Worm (Caenorhabditis elegans): ENCODE measurements around the gene alh-13.

DNA sequence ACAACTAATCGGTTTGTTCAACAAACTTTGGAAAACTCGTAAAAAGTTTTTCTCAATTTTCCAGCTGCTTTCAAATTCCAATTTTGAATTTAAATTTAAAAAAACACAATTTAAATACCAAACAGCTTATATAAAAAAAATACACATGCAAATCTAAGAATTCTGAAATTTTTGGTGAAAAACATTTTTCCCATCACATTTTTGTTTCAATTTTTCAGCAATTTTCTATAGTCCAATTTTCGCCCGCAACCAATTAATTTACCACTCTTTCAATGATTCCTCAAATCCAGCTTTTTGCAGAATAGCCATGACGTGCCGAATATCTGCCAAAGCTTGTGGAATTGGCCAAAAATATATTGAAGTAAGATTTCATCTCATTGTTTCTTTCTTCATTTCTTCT lies 20.4 kb upstream of the alh-13 start, which contains the start of gene cept-1:
- TF ChIP-seq mef-2 (tag; optimal IDR thresholded peaks at IDR 0.05) (no peak), dsc-1 (tag; optimal IDR thresholded peaks at IDR 0.05) (no peak), elt-2 (tag; optimal IDR thresholded peaks at IDR 0.05) (no peak)
